Fruit fly (Drosophila melanogaster): Measurements from ENCODE around the gene CG45690.

Gene CG45690

DNA sequence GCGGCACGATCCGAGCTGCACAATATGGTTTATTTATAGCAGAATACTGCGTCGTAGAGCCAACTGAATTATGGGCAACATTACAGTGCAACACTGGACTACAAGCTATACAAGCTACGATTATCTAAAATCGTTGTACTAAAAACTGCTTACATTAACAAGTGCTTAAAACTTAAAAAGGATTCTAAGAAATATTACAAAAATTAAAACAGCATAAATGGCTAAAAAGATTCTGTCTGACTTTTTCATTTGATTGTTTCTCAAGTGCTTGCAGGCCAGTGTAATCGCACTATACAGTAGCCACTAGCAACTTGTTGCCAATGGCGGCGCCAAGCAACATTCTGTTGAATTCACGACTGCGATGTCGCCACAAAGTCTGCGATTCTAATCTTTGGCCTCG, 41.3 kb upstream of the CG45690 start (continued):
- TF ChIP-seq org-1 (GFP tag; optimal IDR thresholded peaks at IDR 0.05) (peak; percentile 64), schlank (tag; optimal IDR thresholded peaks at IDR 0.05) (no peak), Fer2 (tag; optimal IDR thresholded peaks at IDR 0.05) (no peak), ttk (GFP tag; IDR thresholded peaks at IDR 0.05) (peak; percentile 86), kni (GFP tag; optimal IDR thresholded peaks at IDR 0.05) (no peak), Six4 (GFP tag; optimal IDR thresholded peaks at IDR 0.05) (peak; percentile 57), lilli (GFP tag; optimal IDR thresholded peaks at IDR 0.05) (peak; percentile 56), HHEX (GFP tag; optimal IDR thresholded peaks at IDR 0.05) (peak; percentile 52), HmgZ (tag; optimal IDR thresholded peaks at IDR 0.05) (peak; percentile 13), h (optimal IDR thresholded peaks at IDR 0.05) (no peak), CG16863 (GFP tag; optimal IDR thresholded peaks at IDR 0.05) (peak; percentile 69), CG1603 (tag; optimal IDR thresholded peaks at IDR 0.05) (peak; percentile 75), tna (GFP tag; IDR thresholded peaks at IDR 0.05; ENCODE audit: partially characterized antibody) (no peak), exex (tag; optimal IDR thresholded peaks at IDR 0.05) (no peak), CG31441 (GFP tag; IDR thresholded peaks at IDR 0.05) (peak; percentile 76), sc (optimal IDR thresholded peaks at IDR 0.05) (no peak), sc (GFP tag; optimal IDR thresholded peaks at IDR 0.05) (peak; percentile 61), CG13894 (tag; optimal IDR thresholded peaks at IDR 0.05) (no peak), CG10543 (GFP tag; optimal IDR thresholded peaks at IDR 0.05) (no peak), bigmax (GFP tag; optimal IDR thresholded peaks at IDR 0.05) (no peak), unc-4 (GFP tag; IDR thresholded peaks at IDR 0.05; ENCODE audit: partially characterized antibody) (no peak), fd64A (GFP tag; optimal IDR thresholded peaks at IDR 0.05) (peak; percentile 15), CG6175 (GFP tag; IDR thresholded peaks at IDR 0.05) (0 out of 3 replicates have a peak, but pooled peaks have one; percentile 25), ash1 (GFP tag; optimal IDR thresholded peaks at IDR 0.05) (no peak), CHES-1-like (GFP tag; optimal IDR thresholded peaks at IDR 0.05) (peak; percentile 37), CG30431 (GFP tag; optimal IDR thresholded peaks at IDR 0.05) (peak; percentile 34), zfh2 (GFP tag; optimal IDR thresholded peaks at IDR 0.05) (no peak), CG10979 (tag; optimal IDR thresholded peaks at IDR 0.05) (peak; percentile 87), al (GFP tag; IDR thresholded peaks at IDR 0.05) (0 out of 2 replicates have a peak, but pooled peaks have one; percentile 37), Usf (GFP tag; optimal IDR thresholded peaks at IDR 0.05) (peak; percentile 10), cato (GFP tag; optimal IDR thresholded peaks at IDR 0.05; ENCODE audit: borderline replicate concordance) (peak; percentile 33), NK7.1 (GFP tag; optimal IDR thresholded peaks at IDR 0.05) (peak; percentile 37), Gsc (GFP tag; IDR thresholded peaks at IDR 0.05) (peak; percentile 28; the same call in 1 of the 2 replicates), Nf-YA (GFP tag; IDR thresholded peaks at IDR 0.05) (no peak), Spps (tag; optimal IDR thresholded peaks at IDR 0.05) (peak; percentile 76), CG10147 (GFP tag; optimal IDR thresholded peaks at IDR 0.05) (peak; percentile 39), CrebB (tag; optimal IDR thresholded peaks at IDR 0.05) (peak; percentile 24), Dbx (GFP tag; IDR thresholded peaks at IDR 0.05) (0 out of 3 replicates have a peak, but pooled peaks have one; percentile 5), zen (tag; optimal IDR thresholded peaks at IDR 0.05) (peak; percentile 34), insv (GFP tag; optimal IDR thresholded peaks at IDR 0.05) (no peak), CG8281 (tag; optimal IDR thresholded peaks at IDR 0.05) (peak; percentile 30), CG7745 (tag; optimal IDR thresholded peaks at IDR 0.05) (no peak), CG13624 (GFP tag; optimal IDR thresholded peaks at IDR 0.05) (peak; percentile 51), slou (GFP tag; optimal IDR thresholded peaks at IDR 0.05) (peak; percentile 7), CG1602 (GFP tag; optimal IDR thresholded peaks at IDR 0.05) (peak; percentile 68), CG2678 (tag; optimal IDR thresholded peaks at IDR 0.05) (peak; percentile 77), CG7987 (GFP tag; optimal IDR thresholded peaks at IDR 0.05) (no peak), nmo (GFP tag; optimal IDR thresholded peaks at IDR 0.05) (peak; percentile 80), CG4730 (GFP tag; IDR thresholded peaks at IDR 0.05) (peak; percentile 77), ERR (GFP tag; optimal IDR thresholded peaks at IDR 0.05) (peak; percentile 42), Doc3 (GFP tag; IDR thresholded peaks at IDR 0.05; ENCODE audit: partially characterized antibody) (no peak)

Measured in whole organism, embryonic.